Worm (Caenorhabditis elegans) whole organism, young adult: ENCODE measurements around the gene npp-26.
A peak's percentile ranks its signal among the peaks of the same experiment; 100 is the strongest.

ENCODE experiments used
- B0261.1 ChIP-seq: sonication (generic microtip); optimal IDR thresholded peaks from 2 replicates; lab custom pipeline; 2016; ENCODE audit warnings: mild to moderate bottlenecking, missing genetic modification characterization, moderate library complexity, missing compliant biosample characterization
- C17E4.6 ChIP-seq: fragments of 200-800 bp; sonication (Bioruptor generic); IDR thresholded peaks from 2 replicates; pipeline ENCODE4 v1.3.6; 2022; ENCODE audit warnings: missing genetic modification reagents, missing genetic modification characterization, missing compliant biosample characterization
- F57C9.4 ChIP-seq: sonication (generic microtip); optimal IDR thresholded peaks from 2 replicates; lab custom pipeline; 2017; ENCODE audit warnings: mild to moderate bottlenecking, missing genetic modification characterization, missing compliant biosample characterization
- K12H6.12 ChIP-seq: fragments of 200-800 bp; sonication (Bioruptor generic); optimal IDR thresholded peaks from 2 replicates; lab custom pipeline; 2018; ENCODE audit warnings: mild to moderate bottlenecking, missing genetic modification characterization, missing compliant biosample characterization
- T07F8.4 ChIP-seq: sonication (generic microtip); optimal IDR thresholded peaks from 2 replicates; lab custom pipeline; 2016; ENCODE audit warnings: mild to moderate bottlenecking, missing genetic modification characterization, moderate library complexity, missing compliant biosample characterization
- Y53G8AR.9 ChIP-seq: fragments of 200-800 bp; sonication (Bioruptor generic); conservative IDR thresholded peaks from 2 replicates; pipeline ENCODE4 v1.3.6; 2022; ENCODE audit warnings: missing genetic modification reagents, missing genetic modification characterization, missing compliant biosample characterization
- Y67H2A.10 ChIP-seq: fragments of 200-800 bp; sonication (Bioruptor generic); conservative IDR thresholded peaks from 2 replicates; pipeline ENCODE4 v1.3.6; 2022; ENCODE audit warnings: missing genetic modification reagents, missing genetic modification characterization, missing compliant biosample characterization
- Y79H2A.3 ChIP-seq: fragments of 200-800 bp; sonication (Bioruptor generic); conservative IDR thresholded peaks from 2 replicates; pipeline ENCODE4 v1.3.6; 2022; ENCODE audit warnings: missing genetic modification reagents, missing genetic modification characterization, missing compliant biosample characterization
- Y95B8A.8 ChIP-seq: fragments of 200-800 bp; sonication (Bioruptor generic); IDR thresholded peaks from 2 replicates; pipeline ENCODE4 v1.3.6; 2022; ENCODE audit warnings: missing genetic modification reagents, missing genetic modification characterization, missing compliant biosample characterization
- ZK185.1 ChIP-seq: sonication (generic microtip); optimal IDR thresholded peaks from 2 replicates; lab custom pipeline; 2016; ENCODE audit warnings: mild to moderate bottlenecking, missing genetic modification characterization, missing compliant biosample characterization; ENCODE audit not compliant: poor library complexity, severe bottlenecking
- attf-3 ChIP-seq: fragments of 200-800 bp; sonication (Bioruptor generic); conservative IDR thresholded peaks from 2 replicates; pipeline ENCODE4 v1.3.6; 2022; ENCODE audit warnings: missing genetic modification reagents, missing genetic modification characterization, missing compliant biosample characterization
- attf-6 ChIP-seq: fragments of 200-800 bp; sonication (Bioruptor generic); IDR thresholded peaks from 2 replicates; pipeline ENCODE4 v1.3.6; 2022; ENCODE audit warnings: missing genetic modification reagents, missing genetic modification characterization, missing compliant biosample characterization
- bed-1 ChIP-seq: fragments of 200-800 bp; sonication (Bioruptor generic); IDR thresholded peaks from 2 replicates; pipeline ENCODE4 v1.3.6; 2022; ENCODE audit warnings: missing genetic modification reagents, missing genetic modification characterization, missing compliant biosample characterization
- bed-2 ChIP-seq: fragments of 200-800 bp; sonication (Bioruptor generic); IDR thresholded peaks from 2 replicates; pipeline ENCODE4 v1.3.6; 2022; ENCODE audit warnings: missing genetic modification reagents, missing genetic modification characterization, missing compliant biosample characterization
- ceh-58 ChIP-seq: fragments of 200-800 bp; sonication (Bioruptor generic); IDR thresholded peaks from 2 replicates; pipeline ENCODE4 v1.3.6; 2022; ENCODE audit warnings: missing genetic modification characterization, missing compliant biosample characterization
- ceh-91 ChIP-seq: fragments of 200-800 bp; sonication (Bioruptor generic); IDR thresholded peaks from 2 replicates; pipeline ENCODE4 v1.3.6; 2022; ENCODE audit warnings: missing genetic modification reagents, missing genetic modification characterization, missing compliant biosample characterization
- chd-7 ChIP-seq: sonication (generic microtip); optimal IDR thresholded peaks from 2 replicates; lab custom pipeline; 2016; ENCODE audit warnings: mild to moderate bottlenecking, missing genetic modification characterization, moderate library complexity, missing compliant biosample characterization
- die-1 ChIP-seq: sonication (generic microtip); optimal IDR thresholded peaks from 2 replicates; lab custom pipeline; 2016; ENCODE audit warnings: missing genotype, mild to moderate bottlenecking, missing genetic modification characterization, missing compliant biosample characterization
- dox-1 ChIP-seq: fragments of 200-800 bp; sonication (Bioruptor generic); IDR thresholded peaks from 2 replicates; pipeline ENCODE4 v1.3.6; 2022; ENCODE audit warnings: missing genetic modification reagents, missing genetic modification characterization, missing compliant biosample characterization
- egl-18 ChIP-seq: fragments of 200-800 bp; sonication (Bioruptor generic); IDR thresholded peaks from 2 replicates; pipeline ENCODE4 v1.3.6; 2022; ENCODE audit warnings: missing genetic modification reagents, missing genetic modification characterization, missing compliant biosample characterization
- egl-44 ChIP-seq: fragments of 200-800 bp; sonication (Bioruptor generic); IDR thresholded peaks from 2 replicates; pipeline ENCODE4 v1.3.6; 2022; ENCODE audit warnings: missing genetic modification reagents, missing genetic modification characterization, missing compliant biosample characterization
- egrh-3 ChIP-seq: fragments of 200-800 bp; sonication (Bioruptor generic); IDR thresholded peaks from 2 replicates; pipeline ENCODE4 v1.3.6; 2022; ENCODE audit warnings: missing genetic modification reagents, missing genetic modification characterization, missing compliant biosample characterization
- ekl-4 ChIP-seq: fragments of 200-800 bp; sonication (Bioruptor generic); IDR thresholded peaks from 2 replicates; pipeline ENCODE4 v1.3.6; 2022; ENCODE audit warnings: missing genetic modification reagents, missing genetic modification characterization, missing compliant biosample characterization
- hmg-1.2 ChIP-seq: fragments of 200-800 bp; sonication (Bioruptor generic); IDR thresholded peaks from 2 replicates; pipeline ENCODE4 v1.3.6; 2022; ENCODE audit warnings: missing genetic modification reagents, missing genetic modification characterization, missing compliant biosample characterization
- hsf-1 ChIP-seq: fragments of 200-800 bp; sonication (Bioruptor generic); IDR thresholded peaks from 2 replicates; pipeline ENCODE4 v1.3.6; 2022; ENCODE audit warnings: missing genetic modification reagents, missing genetic modification characterization, missing compliant biosample characterization
- lag-1 ChIP-seq: fragments of 200-800 bp; sonication (Bioruptor generic); IDR thresholded peaks from 2 replicates; pipeline ENCODE4 v1.3.6; 2022; ENCODE audit warnings: missing genetic modification reagents, missing genetic modification characterization, missing compliant biosample characterization
- let-526 ChIP-seq: fragments of 200-800 bp; sonication (Bioruptor generic); IDR thresholded peaks from 2 replicates; pipeline ENCODE4 v1.3.6; 2022; ENCODE audit warnings: missing genetic modification reagents, missing genetic modification characterization, missing compliant biosample characterization
- let-607 ChIP-seq, 2 experiments: fragments of 200-800 bp in 1 of 2; sonication (Bioruptor generic) in 1 of 2; sonication (generic microtip) in 1 of 2; optimal IDR thresholded peaks; 2 replicates each; lab custom pipeline; 2016 to 2018; ENCODE audit warnings: mild to moderate bottlenecking in 2 of 2, missing compliant biosample characterization in 2 of 2, missing genetic modification characterization in 2 of 2, moderate library complexity in 2 of 2, missing genotype in 1 of 2
- lin-35 ChIP-seq, 3 experiments: fragments of 150-350 bp in 2 of 3; sonication (generic microtip) in 1 of 3; optimal IDR thresholded peaks; 2 replicates each; lab custom pipeline; 2014 to 2018; ENCODE audit warnings: missing biosample characterization in 3 of 3, missing genetic modification characterization in 3 of 3, missing genetic modification reagents in 3 of 3
- lin-40 ChIP-seq: sonication (generic microtip); optimal IDR thresholded peaks from 2 replicates; lab custom pipeline; 2016; ENCODE audit warnings: missing genetic modification characterization, mild to moderate bottlenecking, missing compliant biosample characterization, missing genotype, missing genetic modification reagents
- lin-54 ChIP-seq: fragments of 200-800 bp; sonication (Bioruptor generic); optimal IDR thresholded peaks from 2 replicates; lab custom pipeline; 2018; ENCODE audit warnings: mild to moderate bottlenecking, missing genetic modification characterization, missing compliant biosample characterization
- lsl-1 ChIP-seq: fragments of 200-800 bp; sonication (Bioruptor generic); optimal IDR thresholded peaks from 2 replicates; lab custom pipeline; 2018; ENCODE audit warnings: mild to moderate bottlenecking, missing genetic modification characterization, moderate library complexity, missing compliant biosample characterization
- madf-3 ChIP-seq: fragments of 200-800 bp; sonication (Bioruptor generic); IDR thresholded peaks from 2 replicates; pipeline ENCODE4 v1.3.6; 2022; ENCODE audit warnings: missing genetic modification reagents, missing genetic modification characterization, missing compliant biosample characterization
- madf-6 ChIP-seq: fragments of 200-800 bp; sonication (Bioruptor generic); IDR thresholded peaks from 2 replicates; pipeline ENCODE4 v1.3.6; 2022; ENCODE audit warnings: missing genetic modification reagents, missing genetic modification characterization, missing compliant biosample characterization
- madf-8 ChIP-seq: fragments of 200-800 bp; sonication (Bioruptor generic); conservative IDR thresholded peaks from 2 replicates; pipeline ENCODE4 v1.3.6; 2022; ENCODE audit warnings: missing genetic modification reagents, missing genetic modification characterization, missing compliant biosample characterization
- mcd-1 ChIP-seq: fragments of 200-800 bp; sonication (Bioruptor generic); IDR thresholded peaks from 2 replicates; pipeline ENCODE4 v1.3.6; 2022; ENCODE audit warnings: missing genetic modification reagents, missing genetic modification characterization, missing compliant biosample characterization
- mel-28 ChIP-seq: sonication (generic microtip); optimal IDR thresholded peaks from 2 replicates; lab custom pipeline; 2016; ENCODE audit warnings: borderline replicate concordance, mild to moderate bottlenecking, missing genetic modification characterization, missing compliant biosample characterization
- nfyb-1 ChIP-seq: fragments of 200-800 bp; sonication (Bioruptor generic); IDR thresholded peaks from 2 replicates; pipeline ENCODE4 v1.3.6; 2022; ENCODE audit warnings: missing genetic modification reagents, missing genetic modification characterization, missing compliant biosample characterization
- nhr-120 ChIP-seq: fragments of 200-800 bp; sonication (Bioruptor generic); IDR thresholded peaks from 2 replicates; pipeline ENCODE4 v1.3.6; 2022; ENCODE audit warnings: missing genetic modification characterization, missing compliant biosample characterization
- nhr-80 ChIP-seq: sonication (generic microtip); optimal IDR thresholded peaks from 2 replicates; lab custom pipeline; 2016; ENCODE audit warnings: missing genetic modification characterization, missing compliant biosample characterization
- nhr-90 ChIP-seq: sonication (generic microtip); optimal IDR thresholded peaks from 2 replicates; lab custom pipeline; 2016; ENCODE audit warnings: missing genotype, mild to moderate bottlenecking, missing genetic modification characterization, missing compliant biosample characterization
- rec-8 ChIP-seq, 2 experiments: sonication (generic microtip); optimal IDR thresholded peaks; 2 replicates each; lab custom pipeline; 2016; ENCODE audit warnings: mild to moderate bottlenecking in 2 of 2, missing genetic modification characterization in 2 of 2, missing genetic modification reagents in 2 of 2, missing genotype in 2 of 2, missing biosample characterization in 1 of 2, missing compliant biosample characterization in 1 of 2, moderate library complexity in 1 of 2
- ztf-18 ChIP-seq: sonication (generic microtip); optimal IDR thresholded peaks from 2 replicates; lab custom pipeline; 2016; ENCODE audit warnings: missing genotype, mild to moderate bottlenecking, missing genetic modification characterization, missing compliant biosample characterization
- ztf-22 ChIP-seq: fragments of 200-800 bp; sonication (Bioruptor generic); optimal IDR thresholded peaks from 2 replicates; lab custom pipeline; 2018; ENCODE audit warnings: mild to moderate bottlenecking, missing genetic modification characterization, moderate library complexity, missing compliant biosample characterization
- ztf-26 ChIP-seq: sonication (generic microtip); optimal IDR thresholded peaks from 2 replicates; lab custom pipeline; 2017; ENCODE audit warnings: missing genetic modification characterization, missing compliant biosample characterization
- ztf-28 ChIP-seq: fragments of 200-800 bp; sonication (Bioruptor generic); IDR thresholded peaks from 2 replicates; pipeline ENCODE4 v1.3.6; 2022; ENCODE audit warnings: missing genetic modification reagents, missing genetic modification characterization, missing compliant biosample characterization
- ztf-3 ChIP-seq: fragments of 200-800 bp; sonication (Bioruptor generic); optimal IDR thresholded peaks from 2 replicates; lab custom pipeline; 2018; ENCODE audit warnings: mild to moderate bottlenecking, missing genetic modification characterization, missing compliant biosample characterization
- ztf-6 ChIP-seq: fragments of 200-800 bp; sonication (Bioruptor generic); IDR thresholded peaks from 2 replicates; pipeline ENCODE4 v1.3.6; 2022; ENCODE audit warnings: missing genetic modification reagents, missing genetic modification characterization, missing compliant biosample characterization

Gene npp-26

ce11 chrIV:4725478-4725920, 39.0 kb upstream of the npp-26 start (continued):
- TF ChIP-seq madf-6 (GFP tag; lab: Robert Waterston, UW) (peak; percentile 89), B0261.1 (tag; lab: Kevin White, UChicago) (peak; percentile 19), lin-54 (peak; percentile 79), lin-40 (peak; percentile 95), C17E4.6 (peak; percentile 99), ztf-28 (GFP tag; lab: Robert Waterston, UW) (peak; percentile 99), ceh-91 (GFP tag; lab: Robert Waterston, UW) (peak; percentile 98), Y79H2A.3 (GFP tag; lab: Robert Waterston, UW) (peak; percentile 95), T07F8.4 (tag; lab: Kevin White, UChicago) (peak; percentile 39), nhr-90 (tag; lab: Kevin White, UChicago) (peak; percentile 69), ztf-3 (GFP tag; lab: Kevin White, UChicago) (peak; percentile 62), madf-3 (GFP tag; lab: Robert Waterston, UW) (peak; percentile 98), nhr-120 (peak; percentile 100), egl-18 (GFP tag; lab: Robert Waterston, UW) (peak; percentile 100), rec-8 (tag; optimal IDR thresholded peaks at IDR 0.05; lab: Kevin White, UChicago) (peak in 1 of 2 experiments; percentile 27), ekl-4 (peak; percentile 99), let-607 (tag; optimal IDR thresholded peaks at IDR 0.05; lab: Kevin White, UChicago) (peak; percentile 24 to 95), ztf-22 (peak; percentile 33), ztf-18 (peak; percentile 83), chd-7 (peak; percentile 67), dox-1 (GFP tag; lab: Robert Waterston, UW) (peak; percentile 100), lin-35 (GFP tag; optimal IDR thresholded peaks at IDR 0.05; lab: Kevin White, UChicago) (peak in 1 of 3 experiments; percentile 77), ztf-26 (tag; lab: Kevin White, UChicago) (peak; percentile 94), Y95B8A.8 (GFP tag; lab: Robert Waterston, UW) (peak; percentile 99), bed-2 (GFP tag; lab: Robert Waterston, UW) (peak; percentile 100), Y67H2A.10 (GFP tag; lab: Robert Waterston, UW) (peak; percentile 97), hmg-1.2 (GFP tag; lab: Robert Waterston, UW) (peak; percentile 100), die-1 (tag; lab: Kevin White, UChicago) (peak; percentile 6), nfyb-1 (peak; percentile 99), Y53G8AR.9 (GFP tag; lab: Robert Waterston, UW) (peak; percentile 100), bed-1 (GFP tag; lab: Robert Waterston, UW) (peak; percentile 100), egl-44 (GFP tag; lab: Robert Waterston, UW) (peak; percentile 98), mcd-1 (GFP tag; lab: Robert Waterston, UW) (peak; percentile 100), ZK185.1 (tag; lab: Kevin White, UChicago) (peak; percentile 49), hsf-1 (GFP tag; lab: Robert Waterston, UW) (peak; percentile 95), madf-8 (peak; percentile 89), ztf-6 (GFP tag; lab: Robert Waterston, UW) (peak; percentile 99), attf-6 (GFP tag; lab: Robert Waterston, UW) (peak; percentile 83), lsl-1 (GFP tag; lab: Kevin White, UChicago) (peak; percentile 70), mel-28 (tag; lab: Kevin White, UChicago) (peak; percentile 12), F57C9.4 (tag; lab: Kevin White, UChicago) (peak; percentile 33), egrh-3 (peak; percentile 87), let-526 (GFP tag; lab: Robert Waterston, UW) (peak; percentile 100), attf-3 (GFP tag; lab: Robert Waterston, UW) (peak; percentile 91), lag-1 (GFP tag; lab: Robert Waterston, UW) (peak; percentile 100), nhr-80 (tag; lab: Kevin White, UChicago) (peak; percentile 74), K12H6.12 (peak; percentile 75), ceh-58 (GFP tag; lab: Robert Waterston, UW) (0 out of 2 replicates have a peak, but pooled peaks have one; percentile 87)
